Worm (Caenorhabditis elegans) whole organism, L1 larva: ENCODE results near the gene end-1.

ENCODE experiments used
- C04F5.9 ChIP-seq: sonication (generic microtip); optimal IDR thresholded peaks from 2 replicates; lab custom pipeline; 2016; ENCODE audit warnings: missing genetic modification characterization, missing compliant biosample characterization
- C16A3.4 ChIP-seq: fragments of 150-350 bp; optimal IDR thresholded peaks from 2 replicates; lab custom pipeline; 2014; ENCODE audit warnings: missing biosample characterization, missing genetic modification characterization
- C34B4.2 ChIP-seq: sonication (generic microtip); optimal IDR thresholded peaks from 2 replicates; lab custom pipeline; 2017; ENCODE audit warnings: mild to moderate bottlenecking, missing genetic modification characterization, missing compliant biosample characterization
- F16B12.6 ChIP-seq: fragments of 150-350 bp; optimal IDR thresholded peaks from 2 replicates; lab custom pipeline; 2014; ENCODE audit warnings: missing biosample characterization, missing genetic modification characterization
- aha-1 ChIP-seq: fragments of 150-350 bp; optimal IDR thresholded peaks from 2 replicates; lab custom pipeline; 2014; ENCODE audit warnings: missing biosample characterization, missing genetic modification characterization
- ama-1 ChIP-seq: fragments of 150-350 bp; optimal IDR thresholded peaks from 2 replicates; lab custom pipeline; 2014
- ceh-8 ChIP-seq: fragments of 200-800 bp; sonication (Bioruptor generic); optimal IDR thresholded peaks from 2 replicates; lab custom pipeline; 2018; ENCODE audit warnings: mild to moderate bottlenecking, missing genetic modification characterization, moderate library complexity, missing compliant biosample characterization
- ceh-82 ChIP-seq, 3 experiments: fragments of 150-350 bp in 1 of 3; sonication (generic microtip) in 2 of 3; optimal IDR thresholded peaks; 2 replicates each; lab custom pipeline; 2014 to 2017; ENCODE audit warnings: missing biosample characterization in 3 of 3, missing genetic modification characterization in 3 of 3
- ceh-88 ChIP-seq: fragments of 200-800 bp; sonication (Bioruptor generic); IDR thresholded peaks from 2 replicates; pipeline ENCODE4 v1.3.6; 2022; ENCODE audit warnings: missing genetic modification characterization, missing compliant biosample characterization
- dpl-1 ChIP-seq, 3 experiments: fragments of 150-350 bp in 2 of 3; sonication (generic microtip) in 1 of 3; optimal IDR thresholded peaks; 2 replicates each; lab custom pipeline; 2014 to 2017; ENCODE audit warnings: missing biosample characterization in 3 of 3, missing genetic modification characterization in 3 of 3, missing genetic modification reagents in 3 of 3
- efl-1 ChIP-seq, 4 experiments: fragments of 150-350 bp; optimal IDR thresholded peaks in 3 of 4; peaks in 1 of 4; 1 replicate in 1 of 4; 2 replicates in 3 of 4; lab custom pipeline; 2014; ENCODE audit warnings: missing biosample characterization in 2 of 4, missing genetic modification characterization in 2 of 4, missing genetic modification reagents in 2 of 4
- efl-3 ChIP-seq: fragments of 200-800 bp; sonication (Bioruptor generic); optimal IDR thresholded peaks from 2 replicates; lab custom pipeline; 2018; ENCODE audit warnings: mild to moderate bottlenecking, missing genetic modification characterization, missing compliant biosample characterization
- egl-13 ChIP-seq: sonication (generic microtip); optimal IDR thresholded peaks from 2 replicates; lab custom pipeline; 2016; ENCODE audit warnings: missing genotype, missing genetic modification reagents, missing genetic modification characterization, missing compliant biosample characterization
- egl-27 ChIP-seq, 2 experiments: fragments of 150-350 bp in 1 of 2; sonication (generic microtip); optimal IDR thresholded peaks; 3 replicates each; lab custom pipeline; 2017 to 2018; ENCODE audit warnings: missing biosample characterization in 2 of 2, missing genetic modification characterization in 2 of 2, missing genetic modification reagents in 2 of 2
- fkh-10 ChIP-seq: sonication (generic microtip); optimal IDR thresholded peaks from 2 replicates; lab custom pipeline; 2017; ENCODE audit warnings: missing biosample characterization, missing genetic modification reagents, missing genetic modification characterization
- fkh-8 ChIP-seq: sonication (generic microtip); optimal IDR thresholded peaks from 2 replicates; lab custom pipeline; 2016; ENCODE audit warnings: mild to moderate bottlenecking, missing genetic modification characterization, missing compliant biosample characterization
- fos-1 ChIP-seq: fragments of 150-350 bp; optimal IDR thresholded peaks from 2 replicates; lab custom pipeline; 2014; ENCODE audit warnings: missing biosample characterization, missing genetic modification characterization
- hlh-4 ChIP-seq: sonication (generic microtip); optimal IDR thresholded peaks from 2 replicates; lab custom pipeline; 2016; ENCODE audit warnings: mild to moderate bottlenecking, missing genetic modification characterization, missing compliant biosample characterization
- hpl-2 ChIP-seq: fragments of 150-350 bp; optimal IDR thresholded peaks from 2 replicates; lab custom pipeline; 2014; ENCODE audit warnings: missing biosample characterization, missing genetic modification reagents, missing genetic modification characterization
- irx-1 ChIP-seq: sonication (generic microtip); optimal IDR thresholded peaks from 2 replicates; lab custom pipeline; 2016; ENCODE audit warnings: missing genetic modification characterization, missing compliant biosample characterization
- jun-1 ChIP-seq: fragments of 150-350 bp; optimal IDR thresholded peaks from 2 replicates; lab custom pipeline; 2014; ENCODE audit warnings: missing biosample characterization, missing genetic modification reagents, missing genetic modification characterization
- lin-13 ChIP-seq: fragments of 150-350 bp; optimal IDR thresholded peaks from 2 replicates; lab custom pipeline; 2014; ENCODE audit warnings: missing biosample characterization, missing genetic modification reagents, missing genetic modification characterization
- lin-39 ChIP-seq: fragments of 150-350 bp; optimal IDR thresholded peaks from 2 replicates; lab custom pipeline; 2014; ENCODE audit warnings: missing biosample characterization, missing genetic modification reagents, missing genetic modification characterization
- lsy-2 ChIP-seq, 2 experiments: fragments of 150-350 bp; optimal IDR thresholded peaks; 2 replicates each; lab custom pipeline; 2014; ENCODE audit warnings: missing biosample characterization in 2 of 2, missing genetic modification characterization in 2 of 2
- mab-9 ChIP-seq: fragments of 200-800 bp; sonication (Bioruptor generic); IDR thresholded peaks from 2 replicates; pipeline ENCODE4 v1.3.6; 2022; ENCODE audit warnings: missing genetic modification reagents, missing genetic modification characterization, missing compliant biosample characterization
- mep-1 ChIP-seq: fragments of 150-350 bp; optimal IDR thresholded peaks from 2 replicates; lab custom pipeline; 2014; ENCODE audit warnings: missing biosample characterization, missing genetic modification characterization
- nhr-12 ChIP-seq: sonication (generic microtip); optimal IDR thresholded peaks from 2 replicates; lab custom pipeline; 2017; ENCODE audit warnings: missing biosample characterization, missing genetic modification characterization
- nhr-20 ChIP-seq: sonication (generic microtip); optimal IDR thresholded peaks from 2 replicates; lab custom pipeline; 2016; ENCODE audit warnings: mild to moderate bottlenecking, missing genetic modification characterization, missing compliant biosample characterization
- nhr-47 ChIP-seq: sonication (generic microtip); optimal IDR thresholded peaks from 2 replicates; lab custom pipeline; 2016; ENCODE audit warnings: mild to moderate bottlenecking, missing genetic modification characterization, moderate library complexity, missing compliant biosample characterization
- nhr-84 ChIP-seq: sonication (generic microtip); optimal IDR thresholded peaks from 2 replicates; lab custom pipeline; 2017; ENCODE audit warnings: missing biosample characterization, missing genetic modification characterization
- pag-3 ChIP-seq: sonication (generic microtip); optimal IDR thresholded peaks from 2 replicates; lab custom pipeline; 2017; ENCODE audit warnings: missing genetic modification characterization, mild to moderate bottlenecking, missing compliant biosample characterization, antibody characterized with exemption, borderline replicate concordance; ENCODE audit not compliant: insufficient read depth
- skn-1 ChIP-seq: fragments of 150-350 bp; optimal IDR thresholded peaks from 2 replicates; lab custom pipeline; 2014; ENCODE audit warnings: missing biosample characterization, missing genetic modification characterization
- snpc-4 ChIP-seq: fragments of 150-350 bp; optimal IDR thresholded peaks from 2 replicates; lab custom pipeline; 2014; ENCODE audit warnings: missing biosample characterization, missing genetic modification characterization
- sox-4 ChIP-seq: sonication (generic microtip); optimal IDR thresholded peaks from 2 replicates; lab custom pipeline; 2016; ENCODE audit warnings: missing genetic modification characterization, missing compliant biosample characterization
- sptf-1 ChIP-seq: fragments of 150-350 bp; optimal IDR thresholded peaks from 2 replicates; lab custom pipeline; 2014; ENCODE audit warnings: missing biosample characterization, missing genetic modification characterization
- tlp-1 ChIP-seq: fragments of 150-350 bp; optimal IDR thresholded peaks from 2 replicates; lab custom pipeline; 2014; ENCODE audit warnings: missing biosample characterization, missing genetic modification characterization
- unc-130 ChIP-seq: fragments of 150-350 bp; optimal IDR thresholded peaks from 2 replicates; lab custom pipeline; 2017; ENCODE audit warnings: missing biosample characterization, missing genetic modification characterization, inconsistent platforms
- unc-30 ChIP-seq: sonication (generic microtip); optimal IDR thresholded peaks from 2 replicates; lab custom pipeline; 2017; ENCODE audit warnings: missing biosample characterization, missing genetic modification characterization
- vab-15 ChIP-seq: sonication (generic microtip); optimal IDR thresholded peaks from 2 replicates; lab custom pipeline; 2017; ENCODE audit warnings: missing genotype, mild to moderate bottlenecking, missing genetic modification characterization, missing compliant biosample characterization
- xbp-1 ChIP-seq: sonication (generic microtip); optimal IDR thresholded peaks from 2 replicates; lab custom pipeline; 2016; ENCODE audit warnings: missing genetic modification characterization, missing compliant biosample characterization
- zag-1 ChIP-seq: fragments of 150-350 bp; optimal IDR thresholded peaks from 2 replicates; lab custom pipeline; 2014; ENCODE audit warnings: missing biosample characterization, missing genetic modification characterization
- ztf-11 ChIP-seq, 2 experiments: sonication (generic microtip); optimal IDR thresholded peaks; 2 replicates each; lab custom pipeline; 2016 to 2017; ENCODE audit warnings: missing genetic modification characterization in 2 of 2, missing biosample characterization in 1 of 2, missing compliant biosample characterization in 1 of 2

The end-1 gene

DNA sequence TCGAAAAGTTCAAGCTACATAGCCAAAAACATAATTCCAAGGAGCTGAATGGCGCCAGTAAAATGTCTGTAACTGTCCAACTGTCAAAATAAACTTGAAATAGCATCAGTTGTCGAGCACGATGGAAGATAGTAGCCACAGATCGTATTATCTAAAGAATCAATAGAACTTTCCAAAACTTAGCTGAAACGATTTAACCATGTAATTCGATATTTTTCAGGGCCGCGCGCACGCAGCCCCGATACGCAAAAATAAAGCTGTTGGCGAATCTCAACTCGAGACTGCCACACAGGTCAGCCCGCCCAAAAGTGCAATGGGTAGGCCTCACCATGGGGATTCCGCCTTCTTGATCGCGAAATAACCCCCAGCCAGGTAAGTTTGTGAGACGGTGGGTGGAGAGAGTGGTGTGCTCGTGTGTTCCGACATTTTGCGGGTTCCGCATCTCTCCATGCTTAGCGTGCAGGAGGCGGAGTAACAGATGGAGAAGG is 43.4 kb downstream of the end-1 start (continued):
- TF ChIP-seq nhr-12 (tag; lab: Kevin White, UChicago), result no peak
- peak; percentile 38 for TF ChIP-seq hpl-2 (GFP tag; lab: Kevin White, UChicago)
- TF ChIP-seq sox-4, result no peak
- TF ChIP-seq unc-30, result no peak
- TF ChIP-seq nhr-20 (tag; lab: Kevin White, UChicago), result peak; percentile 69
- TF ChIP-seq fos-1 (tag; lab: Kevin White, UChicago), result peak; percentile 46
- no peak for TF ChIP-seq efl-3
- TF ChIP-seq egl-27 (tag; optimal IDR thresholded peaks at IDR 0.05; lab: Kevin White, UChicago), result no peak
- TF ChIP-seq ceh-8 (GFP tag; lab: Kevin White, UChicago), result no peak
- TF ChIP-seq lsy-2 (tag; optimal IDR thresholded peaks at IDR 0.05; lab: Kevin White, UChicago), result no peak
- peak; percentile 21 for TF ChIP-seq xbp-1 (tag; lab: Kevin White, UChicago)
- no peak for TF ChIP-seq ceh-82 (tag; optimal IDR thresholded peaks at IDR 0.05; lab: Kevin White, UChicago)
- TF ChIP-seq egl-13 (tag; lab: Kevin White, UChicago), result no peak
- TF ChIP-seq vab-15 (tag; lab: Kevin White, UChicago), result no peak
- TF ChIP-seq ceh-88 (GFP tag; lab: Robert Waterston, UW), result 0 out of 2 replicates have a peak, but pooled peaks have one; percentile 35
- TF ChIP-seq ama-1, result peak; percentile 71
- peak in 1 of 2 experiments; percentile 57 for TF ChIP-seq ztf-11 (tag; optimal IDR thresholded peaks at IDR 0.05; lab: Kevin White, UChicago)
- TF ChIP-seq nhr-84 (tag; lab: Kevin White, UChicago), result no peak
- TF ChIP-seq mab-9 (GFP tag; lab: Robert Waterston, UW), result no peak
- no peak for TF ChIP-seq jun-1 (tag; lab: Kevin White, UChicago)
- TF ChIP-seq unc-130 (tag; lab: Kevin White, UChicago), result no peak
- no peak for TF ChIP-seq dpl-1 (GFP tag; optimal IDR thresholded peaks at IDR 0.05; lab: Kevin White, UChicago)
- no peak for TF ChIP-seq aha-1 (tag; lab: Kevin White, UChicago)
- no peak for TF ChIP-seq C16A3.4 (tag; lab: Kevin White, UChicago)
- TF ChIP-seq skn-1 (tag; lab: Kevin White, UChicago), result no peak
- TF ChIP-seq irx-1 (tag; lab: Kevin White, UChicago), result peak; percentile 29
- no peak for TF ChIP-seq C04F5.9
- TF ChIP-seq F16B12.6 (tag; lab: Kevin White, UChicago), result no peak
- TF ChIP-seq hlh-4 (tag; lab: Kevin White, UChicago), result no peak
- TF ChIP-seq lin-39 (tag; lab: Kevin White, UChicago), result peak; percentile 53
- TF ChIP-seq C34B4.2 (tag; lab: Kevin White, UChicago), result no peak
- TF ChIP-seq zag-1 (tag; lab: Kevin White, UChicago), result no peak
- TF ChIP-seq sptf-1 (tag; lab: Kevin White, UChicago), result no peak
- TF ChIP-seq efl-1 (optimal IDR thresholded peaks at IDR 0.05; lab: Kevin White, UChicago), result peak; percentile 10 to 48
- peak in 1 of 2 experiments; percentile 92 for TF ChIP-seq efl-1 (GFP tag; optimal IDR thresholded peaks at IDR 0.05 in 1 of 2; lab: Kevin White, UChicago)
- no peak for TF ChIP-seq fkh-10
- TF ChIP-seq nhr-47, result peak; percentile 80
- TF ChIP-seq fkh-8 (tag; lab: Kevin White, UChicago), result no peak
- peak; percentile 97 for TF ChIP-seq snpc-4 (tag; lab: Kevin White, UChicago)
- TF ChIP-seq pag-3, result no peak
- no peak for TF ChIP-seq mep-1 (tag; lab: Kevin White, UChicago)
- no peak for TF ChIP-seq tlp-1
- TF ChIP-seq lin-13, result no peak

DNA sequence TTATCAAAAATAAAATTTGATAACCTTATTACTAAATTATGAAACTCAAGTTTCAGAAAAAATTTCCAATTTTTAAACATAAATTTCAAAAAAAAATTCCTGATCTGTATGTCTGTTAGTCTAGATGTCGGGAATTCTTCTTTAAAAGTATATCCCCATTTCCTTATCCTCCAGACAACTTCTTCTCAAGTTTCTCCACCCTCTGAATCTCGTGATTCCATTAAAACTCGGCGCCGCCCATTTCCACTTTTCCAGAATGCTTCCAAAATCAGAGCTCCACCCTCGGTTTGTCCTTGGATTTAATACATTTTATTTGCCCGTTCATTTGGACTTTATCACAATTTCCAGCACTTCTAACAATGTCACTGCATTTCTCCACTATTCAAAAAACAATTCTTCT is 48.7 kb downstream of the end-1 start, which contains the start of gene ins-10:
TSS of gene ins-10 (plus strand) at position 301 of the 400 bp plus-strand sequence.
- no peak for TF ChIP-seq fkh-8 (tag; lab: Kevin White, UChicago)
- TF ChIP-seq aha-1 (tag; lab: Kevin White, UChicago), result no peak
- no peak for TF ChIP-seq mab-9 (GFP tag; lab: Robert Waterston, UW)
